Worm (Caenorhabditis elegans): ENCODE results near the gene T14B4.8.

- TF ChIP-seq npax-4 (tag; optimal IDR thresholded peaks at IDR 0.05) (no peak), fkh-10 (GFP tag; optimal IDR thresholded peaks at IDR 0.05) (no peak)
Observed at ce11 chrII:6713003-6713402, 16.2 kb downstream of the T14B4.8 start.

Data from whole organism, late embryonic.